Fruit fly (Drosophila melanogaster) Kc167 (cell line): ENCODE data around the gene ND-51.

Source experiments
- Sin3A ChIP-seq: fragments of >200 bp; optimal IDR thresholded peaks from 2 replicates; lab custom pipeline; 2018; ENCODE audit warnings: missing external identifiers
- h ChIP-seq: fragments of >200 bp; optimal IDR thresholded peaks from 3 replicates; lab custom pipeline; 2018; ENCODE audit warnings: missing external identifiers
- insv ChIP-seq: fragments of >200 bp; optimal IDR thresholded peaks from 3 replicates; lab custom pipeline; 2018; ENCODE audit warnings: missing external identifiers
- psq ChIP-seq: fragments of >200 bp; optimal IDR thresholded peaks from 2 replicates; lab custom pipeline; 2017; ENCODE audit warnings: missing external identifiers

DNA sequence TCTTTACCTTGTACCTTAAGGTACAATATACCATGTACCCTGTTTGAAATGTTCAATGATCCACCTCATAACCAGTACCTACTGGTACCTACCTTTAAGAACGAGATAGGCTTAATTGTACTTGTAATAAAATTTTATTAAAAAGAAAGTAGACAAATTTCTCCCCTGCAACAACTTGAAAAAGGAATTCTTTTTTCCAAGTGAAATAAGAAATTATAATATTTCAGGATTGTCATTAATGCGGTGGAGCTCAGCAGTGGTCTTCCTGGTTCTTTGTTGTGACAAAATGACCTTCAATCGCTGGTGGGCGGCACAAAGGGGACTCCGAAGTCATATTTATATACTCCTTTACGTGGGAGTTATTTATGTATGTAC is 36.7 kb upstream of the ND-51 start:
- TF ChIP-seq Sin3A (lab: Kevin White, UChicago) (no peak), psq (lab: Kevin White, UChicago) (no peak), insv (no peak), h (lab: Kevin White, UChicago) (no peak)
